Worm (Caenorhabditis elegans) whole organism, L3 larva: ENCODE measurements around the gene Y57G11B.6.

Experiments
- R02D3.7 ChIP-seq: fragments of 150-350 bp; optimal IDR thresholded peaks from 2 replicates; lab custom pipeline; 2014; ENCODE audit warnings: missing biosample characterization, missing genetic modification characterization
- ZK546.5 ChIP-seq: sonication (generic microtip); optimal IDR thresholded peaks from 2 replicates; lab custom pipeline; 2017; ENCODE audit warnings: missing biosample characterization, missing genetic modification characterization
- aly-2 ChIP-seq: fragments of 150-350 bp; optimal IDR thresholded peaks from 2 replicates; lab custom pipeline; 2014; ENCODE audit warnings: missing biosample characterization, missing genetic modification characterization
- ama-1 ChIP-seq: fragments of 150-350 bp; optimal IDR thresholded peaks from 2 replicates; lab custom pipeline; 2018
- ceh-16 ChIP-seq: sonication (generic microtip); optimal IDR thresholded peaks from 2 replicates; lab custom pipeline; 2017; ENCODE audit warnings: missing biosample characterization, missing genetic modification characterization
- ceh-82 ChIP-seq: fragments of 150-350 bp; optimal IDR thresholded peaks from 2 replicates; lab custom pipeline; 2014; ENCODE audit warnings: missing biosample characterization, missing genetic modification characterization
- ceh-9 ChIP-seq: sonication (generic microtip); optimal IDR thresholded peaks from 2 replicates; lab custom pipeline; 2018; ENCODE audit warnings: missing biosample characterization, missing genetic modification characterization
- daf-12 ChIP-seq: fragments of 150-350 bp; optimal IDR thresholded peaks from 2 replicates; lab custom pipeline; 2014; ENCODE audit warnings: missing biosample characterization, missing genetic modification reagents, missing genetic modification characterization
- egl-5 ChIP-seq: fragments of 150-350 bp; optimal IDR thresholded peaks from 2 replicates; lab custom pipeline; 2017; ENCODE audit warnings: missing biosample characterization, missing genetic modification reagents, missing genetic modification characterization, inconsistent platforms
- elt-1 ChIP-seq: fragments of 150-350 bp; optimal IDR thresholded peaks from 2 replicates; lab custom pipeline; 2014; ENCODE audit warnings: missing biosample characterization, missing genetic modification characterization
- elt-2 ChIP-seq: sonication (generic microtip); optimal IDR thresholded peaks from 2 replicates; lab custom pipeline; 2016; ENCODE audit warnings: missing genetic modification reagents, mild to moderate bottlenecking, missing genetic modification characterization, missing compliant biosample characterization
- eor-1 ChIP-seq, 2 experiments: fragments of 150-350 bp; optimal IDR thresholded peaks; 2 replicates each; lab custom pipeline; 2014 to 2018; ENCODE audit warnings: missing biosample characterization in 2 of 2, missing genetic modification characterization in 2 of 2
- fkh-10 ChIP-seq: sonication (generic microtip); optimal IDR thresholded peaks from 2 replicates; lab custom pipeline; 2017; ENCODE audit warnings: missing biosample characterization, missing genetic modification reagents, missing genetic modification characterization
- fos-1 ChIP-seq: fragments of 150-350 bp; optimal IDR thresholded peaks from 2 replicates; lab custom pipeline; 2014; ENCODE audit warnings: missing biosample characterization, missing genetic modification characterization
- hmg-11 ChIP-seq: sonication (generic microtip); optimal IDR thresholded peaks from 2 replicates; lab custom pipeline; 2016; ENCODE audit warnings: missing genetic modification characterization, missing compliant biosample characterization
- jun-1 ChIP-seq: fragments of 150-350 bp; optimal IDR thresholded peaks from 2 replicates; lab custom pipeline; 2014; ENCODE audit warnings: missing biosample characterization, missing genetic modification reagents, missing genetic modification characterization
- lin-15B ChIP-seq: fragments of 150-350 bp; optimal IDR thresholded peaks from 2 replicates; lab custom pipeline; 2014; ENCODE audit warnings: missing biosample characterization, missing genetic modification characterization
- lsy-12 ChIP-seq: sonication (generic microtip); optimal IDR thresholded peaks from 2 replicates; lab custom pipeline; 2016; ENCODE audit warnings: mild to moderate bottlenecking, missing genetic modification characterization, missing compliant biosample characterization
- mdl-1 ChIP-seq: fragments of 150-350 bp; optimal IDR thresholded peaks from 2 replicates; lab custom pipeline; 2014; ENCODE audit warnings: missing biosample characterization, missing genetic modification characterization
- nfya-1 ChIP-seq: sonication (generic microtip); optimal IDR thresholded peaks from 2 replicates; lab custom pipeline; 2017; ENCODE audit warnings: missing genetic modification characterization, mild to moderate bottlenecking, missing compliant biosample characterization, antibody characterized with exemption, moderate library complexity; ENCODE audit not compliant: insufficient read depth
- nhr-11 ChIP-seq: fragments of 150-350 bp; optimal IDR thresholded peaks from 2 replicates; lab custom pipeline; 2014; ENCODE audit warnings: missing biosample characterization, missing genetic modification characterization
- nhr-12 ChIP-seq: fragments of 150-350 bp; optimal IDR thresholded peaks from 2 replicates; lab custom pipeline; 2014; ENCODE audit warnings: missing biosample characterization, missing genetic modification characterization
- nhr-28 ChIP-seq: fragments of 150-350 bp; optimal IDR thresholded peaks from 2 replicates; lab custom pipeline; 2014; ENCODE audit warnings: missing biosample characterization, missing genetic modification characterization
- nhr-43 ChIP-seq: sonication (generic microtip); optimal IDR thresholded peaks from 2 replicates; lab custom pipeline; 2016; ENCODE audit warnings: mild to moderate bottlenecking, missing genetic modification characterization, missing compliant biosample characterization; ENCODE audit not compliant: poor library complexity, severe bottlenecking
- nhr-67 ChIP-seq: fragments of 150-350 bp; optimal IDR thresholded peaks from 2 replicates; lab custom pipeline; 2014; ENCODE audit warnings: missing biosample characterization, missing genetic modification characterization
- nhr-76 ChIP-seq: fragments of 150-350 bp; sonication (generic microtip); optimal IDR thresholded peaks from 5 replicates; lab custom pipeline; 2014; ENCODE audit warnings: missing biosample characterization, missing genetic modification characterization
- pqm-1 ChIP-seq: fragments of 150-350 bp; optimal IDR thresholded peaks from 2 replicates; lab custom pipeline; 2017; ENCODE audit warnings: missing biosample characterization, missing genetic modification characterization, inconsistent platforms
- sea-2 ChIP-seq: fragments of 150-350 bp; sonication (generic microtip); optimal IDR thresholded peaks from 4 replicates; lab custom pipeline; 2014; ENCODE audit warnings: missing biosample characterization, missing genetic modification reagents, missing genetic modification characterization
- snpc-4 ChIP-seq: fragments of 150-350 bp; optimal IDR thresholded peaks from 2 replicates; lab custom pipeline; 2014; ENCODE audit warnings: missing biosample characterization, missing genetic modification characterization
- unc-39 ChIP-seq: sonication (generic microtip); optimal IDR thresholded peaks from 4 replicates; lab custom pipeline; 2017; ENCODE audit warnings: missing biosample characterization, missing genetic modification characterization
- unc-62 ChIP-seq: fragments of 150-350 bp; sonication (generic microtip); optimal IDR thresholded peaks from 4 replicates; lab custom pipeline; 2014; ENCODE audit warnings: missing biosample characterization, missing genetic modification reagents, missing genetic modification characterization
- zag-1 ChIP-seq: fragments of 150-350 bp; optimal IDR thresholded peaks from 2 replicates; lab custom pipeline; 2014; ENCODE audit warnings: missing biosample characterization, missing genetic modification characterization
- ztf-4 ChIP-seq: fragments of 150-350 bp; optimal IDR thresholded peaks from 2 replicates; lab custom pipeline; 2014; ENCODE audit warnings: missing biosample characterization, missing genetic modification characterization

The Y57G11B.6 gene

DNA sequence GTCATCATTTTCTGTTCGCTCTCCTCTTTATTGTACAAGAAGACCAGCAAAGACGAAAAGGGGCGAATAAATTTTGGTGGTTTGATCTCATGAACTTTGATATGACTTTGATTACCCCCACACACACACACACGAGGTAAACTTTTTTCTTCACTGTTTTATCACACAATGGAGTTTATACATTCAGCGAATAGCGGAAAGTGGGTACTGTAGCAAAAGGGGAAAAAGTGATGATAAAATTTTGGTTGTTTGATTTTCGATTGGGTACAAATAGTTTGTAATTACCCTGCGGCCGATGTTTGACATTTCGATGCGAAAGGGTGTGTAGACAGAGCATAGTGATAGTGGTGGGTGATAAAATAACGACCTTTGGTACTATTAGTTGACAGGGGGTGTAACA is 39.6 kb upstream of the Y57G11B.6 start (continued):
- TF ChIP-seq ceh-9 (tag; lab: Kevin White, UChicago) (no peak), fos-1 (peak; percentile 83), eor-1 (tag; optimal IDR thresholded peaks at IDR 0.05; lab: Kevin White, UChicago) (no peak), nhr-11 (tag; lab: Kevin White, UChicago) (no peak), aly-2 (tag; lab: Kevin White, UChicago) (no peak), mdl-1 (tag; lab: Kevin White, UChicago) (peak; percentile 86), unc-39 (no peak), nhr-76 (tag; lab: Kevin White, UChicago) (peak; percentile 83), zag-1 (tag; lab: Kevin White, UChicago) (no peak), fkh-10 (no peak), egl-5 (tag; lab: Kevin White, UChicago) (no peak), daf-12 (tag; lab: Kevin White, UChicago) (no peak), R02D3.7 (tag; lab: Kevin White, UChicago) (peak; percentile 67)
- TF ChIP-seq, all 47 proteins: peak for 20

DNA sequence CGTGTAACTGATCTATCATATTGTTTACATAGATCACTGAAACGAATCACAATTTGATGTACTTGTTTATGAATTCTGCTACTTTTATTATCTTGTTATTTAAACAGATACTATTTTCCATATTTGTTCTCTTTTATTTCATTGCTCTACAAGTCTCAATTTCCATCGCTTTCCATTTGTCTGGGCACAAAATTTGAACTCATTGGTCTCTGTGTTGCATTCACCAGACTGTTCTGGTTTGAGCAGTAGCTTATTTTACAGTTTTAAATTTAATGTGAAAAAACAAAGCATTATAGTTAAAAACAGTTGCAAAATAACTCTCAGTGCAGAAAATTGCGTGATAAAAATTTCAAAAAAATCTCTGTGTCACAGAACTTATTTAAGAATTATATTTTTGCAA is 32.9 kb upstream of the Y57G11B.6 start:
- TF ChIP-seq nhr-11 (tag; lab: Kevin White, UChicago) (no peak), nhr-28 (tag; lab: Kevin White, UChicago) (no peak), nhr-76 (tag; lab: Kevin White, UChicago) (no peak), ceh-82 (no peak), elt-1 (tag; lab: Kevin White, UChicago) (no peak), aly-2 (tag; lab: Kevin White, UChicago) (no peak)

DNA sequence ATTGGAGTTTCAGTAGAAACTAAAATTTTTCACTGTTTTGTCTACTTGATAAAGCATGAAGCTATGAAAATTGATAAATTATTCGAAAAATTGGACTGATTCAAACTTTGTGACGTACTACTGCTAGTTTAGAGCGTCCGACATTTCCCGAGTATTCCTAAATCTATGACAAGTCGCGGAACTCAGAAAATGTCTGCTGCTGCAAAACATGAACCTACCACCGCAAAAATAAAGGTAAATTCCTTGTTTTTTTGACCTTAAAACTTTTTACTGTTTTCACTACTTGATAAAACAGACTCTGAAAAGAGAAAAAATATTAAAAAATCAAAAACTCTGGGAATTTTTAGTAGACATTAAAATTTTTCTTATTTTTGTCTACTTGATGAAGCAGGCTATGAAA is 32.1 kb upstream of the Y57G11B.6 start:
- no peak for TF ChIP-seq ZK546.5 (tag; lab: Kevin White, UChicago)
- no peak for TF ChIP-seq nhr-76 (tag; lab: Kevin White, UChicago)
- TF ChIP-seq jun-1: no peak
- TF ChIP-seq nhr-12 (tag; lab: Kevin White, UChicago): no peak
- no peak for TF ChIP-seq eor-1 (tag; optimal IDR thresholded peaks at IDR 0.05; lab: Kevin White, UChicago)
- TF ChIP-seq nhr-28 (tag; lab: Kevin White, UChicago): no peak
- no peak for TF ChIP-seq R02D3.7 (tag; lab: Kevin White, UChicago)
- TF ChIP-seq elt-2 (tag; lab: Kevin White, UChicago): no peak
- TF ChIP-seq ceh-16 (tag; lab: Kevin White, UChicago): no peak
- TF ChIP-seq pqm-1 (tag; lab: Kevin White, UChicago): no peak
- TF ChIP-seq sea-2 (GFP tag; lab: Kevin White, UChicago): no peak
- TF ChIP-seq aly-2 (tag; lab: Kevin White, UChicago): no peak

DNA sequence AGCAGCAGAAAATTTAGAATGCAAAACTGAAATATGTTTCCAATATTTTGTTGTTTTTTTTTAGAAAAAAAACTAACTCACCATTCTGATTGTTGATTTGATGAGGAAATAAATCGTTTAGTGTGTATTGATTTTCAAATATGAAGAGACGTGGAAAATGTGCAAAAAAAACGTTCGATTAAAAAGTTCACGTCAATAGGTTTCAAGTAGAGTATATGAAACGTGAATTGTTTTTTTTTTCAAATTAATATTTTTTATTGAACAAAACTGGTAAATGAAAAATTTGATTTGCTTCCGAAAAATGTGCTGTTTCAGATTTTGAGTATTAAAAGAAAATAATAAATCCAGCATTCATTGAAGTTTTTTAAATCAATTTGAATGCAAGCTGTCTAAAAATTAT is 26.3 kb upstream of the Y57G11B.6 start, which contains the start of gene irld-18:
irld-18 (minus strand) TSS at position 101 of the 400 bp plus-strand sequence.
- no peak for TF ChIP-seq aly-2 (tag; lab: Kevin White, UChicago)
- no peak for TF ChIP-seq nhr-11 (tag; lab: Kevin White, UChicago)
- no peak for TF ChIP-seq mdl-1 (tag; lab: Kevin White, UChicago)
- TF ChIP-seq pqm-1 (tag; lab: Kevin White, UChicago): no peak

DNA sequence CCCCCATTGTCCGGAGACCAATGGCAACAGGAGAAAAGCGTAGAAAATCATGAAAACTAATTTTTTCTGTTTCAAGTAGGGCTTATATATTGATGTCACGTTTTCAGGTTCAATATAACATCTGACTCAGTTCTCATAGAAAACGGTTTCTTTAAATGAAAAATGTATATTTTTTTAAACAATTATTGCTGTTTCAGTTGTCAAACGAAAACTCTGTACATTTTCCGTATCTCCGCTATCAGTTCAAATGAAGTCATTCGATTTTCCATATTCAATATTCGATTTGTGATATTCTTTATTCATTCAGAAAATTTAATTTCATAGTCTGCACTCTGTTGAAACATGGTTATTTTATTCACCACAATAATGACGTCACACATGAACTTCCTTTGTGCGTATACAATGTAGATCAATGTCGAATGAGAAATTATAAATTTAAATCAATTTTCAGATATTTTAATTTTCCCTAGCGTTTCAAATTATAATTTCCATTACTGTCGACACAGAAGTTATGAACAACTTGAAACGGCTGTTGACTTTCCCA is 24.0 kb upstream of the Y57G11B.6 start, which contains the start of gene Y57G11B.8:
Y57G11B.8 (minus strand) TSS at position 51 of the 544 bp plus-strand sequence.
- TF ChIP-seq ama-1 (lab: Kevin White, UChicago) (no peak), lin-15B (no peak), unc-62 (GFP tag; lab: Kevin White, UChicago) (no peak), egl-5 (tag; lab: Kevin White, UChicago) (no peak), R02D3.7 (tag; lab: Kevin White, UChicago) (no peak), zag-1 (tag; lab: Kevin White, UChicago) (no peak), nhr-12 (tag; lab: Kevin White, UChicago) (no peak)
- TF ChIP-seq, all 47 proteins: peak for 0

DNA sequence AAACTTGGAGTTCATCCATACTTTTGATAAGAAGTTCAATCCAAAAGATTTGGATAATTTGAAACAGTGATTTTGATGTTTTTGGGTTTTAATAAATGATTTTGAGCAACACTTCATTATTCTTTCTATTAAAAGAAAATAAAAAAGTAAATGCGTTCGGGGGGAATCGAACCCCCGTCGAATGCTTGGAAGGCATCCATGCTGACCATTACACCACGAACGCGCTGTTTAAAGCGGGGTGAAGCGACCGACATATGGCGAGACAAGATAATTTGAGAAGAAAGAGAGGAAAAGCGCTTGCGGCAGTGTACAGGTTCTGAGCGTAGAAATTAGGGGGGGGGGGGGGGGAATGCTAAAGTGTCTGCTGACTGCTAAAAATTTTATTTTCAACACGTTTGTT is 21.8 kb upstream of the Y57G11B.6 start:
- TF ChIP-seq nhr-67 (tag; lab: Kevin White, UChicago) (no peak), R02D3.7 (tag; lab: Kevin White, UChicago) (no peak), nhr-43 (peak; percentile 58), nfya-1 (tag; lab: Kevin White, UChicago) (peak; percentile 58), lsy-12 (tag; lab: Kevin White, UChicago) (peak; percentile 1), zag-1 (tag; lab: Kevin White, UChicago) (no peak), snpc-4 (tag; lab: Kevin White, UChicago) (peak; percentile 41), mdl-1 (tag; lab: Kevin White, UChicago) (no peak), ztf-4 (tag; lab: Kevin White, UChicago) (no peak), hmg-11 (tag; lab: Kevin White, UChicago) (peak; percentile 41)
